Worm (Caenorhabditis elegans) whole organism, L1 larva: Measurements from ENCODE around the gene F32D8.13.
"Not testable (repeated sequence)": the region's sequence is repeated elsewhere in the genome, so short reads cannot be mapped to it uniquely, and the experiment has no call there.

ENCODE experiments used
- ceh-82 ChIP-seq, 3 experiments: fragments of 150-350 bp in 1 of 3; sonication (generic microtip) in 2 of 3; optimal IDR thresholded peaks; 2 replicates each; lab custom pipeline; 2014 to 2017; ENCODE audit warnings: missing biosample characterization in 3 of 3, missing genetic modification characterization in 3 of 3
- egl-13 ChIP-seq: sonication (generic microtip); optimal IDR thresholded peaks from 2 replicates; lab custom pipeline; 2016; ENCODE audit warnings: missing genotype, missing genetic modification reagents, missing genetic modification characterization, missing compliant biosample characterization
- elt-3 ChIP-seq, 6 experiments: fragments of 150-350 bp in 1 of 6; sonication (generic microtip); optimal IDR thresholded peaks; 2 replicates each; lab custom pipeline; 2017 to 2018; ENCODE audit warnings: missing biosample characterization in 6 of 6, missing genetic modification characterization in 6 of 6, inconsistent platforms in 1 of 6
- lin-35 ChIP-seq, 2 experiments: fragments of 150-350 bp; optimal IDR thresholded peaks; 2 replicates each; lab custom pipeline; 2014; ENCODE audit warnings: missing biosample characterization in 2 of 2, missing genetic modification characterization in 2 of 2, missing genetic modification reagents in 2 of 2
- mdl-1 ChIP-seq, 2 experiments: fragments of 150-350 bp; optimal IDR thresholded peaks; 2 replicates each; lab custom pipeline; 2014 to 2017; ENCODE audit warnings: missing biosample characterization in 2 of 2, missing genetic modification characterization in 2 of 2, inconsistent platforms in 1 of 2
- nhr-11 ChIP-seq: fragments of 150-350 bp; optimal IDR thresholded peaks from 2 replicates; lab custom pipeline; 2014; ENCODE audit warnings: missing biosample characterization, missing genetic modification characterization
- nhr-19 ChIP-seq: fragments of 200-800 bp; sonication (Bioruptor generic); conservative IDR thresholded peaks from 2 replicates; pipeline ENCODE4 v1.3.6; 2022; ENCODE audit warnings: missing genetic modification characterization, missing compliant biosample characterization
- nhr-28 ChIP-seq: fragments of 150-350 bp; optimal IDR thresholded peaks from 2 replicates; lab custom pipeline; 2014; ENCODE audit warnings: missing biosample characterization, missing genetic modification characterization
- snu-23 ChIP-seq: sonication (generic microtip); optimal IDR thresholded peaks from 2 replicates; lab custom pipeline; 2016; ENCODE audit warnings: missing genetic modification characterization, missing compliant biosample characterization
- unc-86 ChIP-seq: sonication (generic microtip); optimal IDR thresholded peaks from 2 replicates; lab custom pipeline; 2016; ENCODE audit warnings: missing genetic modification characterization, missing compliant biosample characterization

- not testable (repeated sequence) for TF ChIP-seq egl-13 (tag; lab: Kevin White, UChicago); unc-86; nhr-19 (GFP tag; lab: Robert Waterston, UW); elt-3 (tag; optimal IDR thresholded peaks at IDR 0.05; lab: Kevin White, UChicago); lin-35 (GFP tag; optimal IDR thresholded peaks at IDR 0.05; lab: Kevin White, UChicago); nhr-28 (tag; lab: Kevin White, UChicago); nhr-11 (tag; lab: Kevin White, UChicago); snu-23 (GFP tag; lab: Kevin White, UChicago); ceh-82 (tag; optimal IDR thresholded peaks at IDR 0.05; lab: Kevin White, UChicago); mdl-1 (tag; optimal IDR thresholded peaks at IDR 0.05; lab: Kevin White, UChicago)
These were observed 30.0 kb downstream of the F32D8.13 start for ce11 chrV:10866340-10866739.
